Fruit fly (Drosophila melanogaster) whole organism, prepupa: ENCODE measurements around the gene CG14036.

ENCODE experiments used
- Blimp-1 ChIP-seq: fragments of 200-800 bp; sonication (Bioruptor generic); optimal IDR thresholded peaks from 3 replicates; lab custom pipeline; 2017; ENCODE audit warnings: missing biosample characterization, missing genetic modification characterization, mild to moderate bottlenecking, moderate library complexity, missing genetic modification reagents
- CG10631 ChIP-seq: fragments of 200-800 bp; sonication (Bioruptor generic); optimal IDR thresholded peaks from 2 replicates; lab custom pipeline; 2016; ENCODE audit warnings: missing biosample characterization, missing genetic modification characterization
- CG10669 ChIP-seq: fragments of 200-800 bp; sonication (Bioruptor generic); optimal IDR thresholded peaks from 3 replicates; lab custom pipeline; 2018; ENCODE audit warnings: missing biosample characterization, mild to moderate bottlenecking, missing genetic modification characterization, moderate library complexity
- CG11294 ChIP-seq: fragments of 200-800 bp; sonication (Bioruptor generic); IDR thresholded peaks from 2 replicates; pipeline ENCODE4 v1.3.6; 2022; ENCODE audit warnings: missing biosample characterization, missing genetic modification characterization
- CG11762 ChIP-seq: fragments of 200-800 bp; sonication (Bioruptor generic); optimal IDR thresholded peaks from 3 replicates; lab custom pipeline; 2016; ENCODE audit warnings: missing biosample characterization, missing genetic modification characterization; ENCODE audit not compliant: insufficient read depth
- CG11902 ChIP-seq: fragments of 200-800 bp; sonication (Bioruptor generic); optimal IDR thresholded peaks from 3 replicates; lab custom pipeline; 2016; ENCODE audit warnings: missing biosample characterization, missing genetic modification characterization
- CG1621 ChIP-seq: fragments of 200-800 bp; sonication (Bioruptor generic); optimal IDR thresholded peaks from 3 replicates; lab custom pipeline; 2018; ENCODE audit warnings: missing biosample characterization, mild to moderate bottlenecking, missing genetic modification characterization
- CG16779 ChIP-seq: fragments of 200-800 bp; sonication (Bioruptor generic); optimal IDR thresholded peaks from 3 replicates; lab custom pipeline; 2017; ENCODE audit warnings: missing biosample characterization, mild to moderate bottlenecking, missing genetic modification characterization
- CG3032 ChIP-seq: fragments of 200-800 bp; optimal IDR thresholded peaks from 2 replicates; lab custom pipeline; 2019; ENCODE audit warnings: missing biosample characterization, mild to moderate bottlenecking, missing genetic modification characterization, moderate library complexity
- CG31627 ChIP-seq: fragments of 200-800 bp; sonication (Bioruptor generic); optimal IDR thresholded peaks from 3 replicates; lab custom pipeline; 2016; ENCODE audit warnings: missing biosample characterization, missing genetic modification characterization
- CG3919 ChIP-seq: fragments of 200-800 bp; sonication (Bioruptor generic); optimal IDR thresholded peaks from 3 replicates; lab custom pipeline; 2016; ENCODE audit warnings: missing biosample characterization, missing genetic modification characterization
- CG4318 ChIP-seq: fragments of 200-800 bp; sonication (Bioruptor generic); optimal IDR thresholded peaks from 3 replicates; lab custom pipeline; 2017; ENCODE audit warnings: missing biosample characterization, mild to moderate bottlenecking, missing genetic modification characterization
- CG6276 ChIP-seq: fragments of 200-800 bp; sonication (Bioruptor generic); optimal IDR thresholded peaks from 2 replicates; lab custom pipeline; 2017; ENCODE audit warnings: missing biosample characterization, mild to moderate bottlenecking, missing genetic modification characterization
- CG6792 ChIP-seq: fragments of 200-800 bp; sonication (Bioruptor generic); optimal IDR thresholded peaks from 3 replicates; lab custom pipeline; 2016; ENCODE audit warnings: missing biosample characterization, missing genetic modification characterization
- CG6808 ChIP-seq: fragments of 200-800 bp; sonication (Bioruptor generic); optimal IDR thresholded peaks from 3 replicates; lab custom pipeline; 2017; ENCODE audit warnings: missing biosample characterization, missing genetic modification characterization, mild to moderate bottlenecking, moderate library complexity, missing genetic modification reagents
- CG6854 ChIP-seq: fragments of 200-800 bp; sonication (Bioruptor generic); optimal IDR thresholded peaks from 2 replicates; lab custom pipeline; 2017; ENCODE audit warnings: missing biosample characterization, mild to moderate bottlenecking, missing genetic modification characterization
- CG7368 ChIP-seq: fragments of 200-800 bp; sonication (Bioruptor generic); optimal IDR thresholded peaks from 3 replicates; lab custom pipeline; 2016; ENCODE audit warnings: missing biosample characterization, missing genetic modification characterization
- CG8119 ChIP-seq: fragments of 200-800 bp; sonication (Bioruptor generic); IDR thresholded peaks from 3 replicates; pipeline ENCODE4 v1.3.6; 2022; ENCODE audit warnings: missing biosample characterization, missing genetic modification characterization
- CG8319 ChIP-seq: fragments of 200-800 bp; sonication (Bioruptor generic); optimal IDR thresholded peaks from 3 replicates; lab custom pipeline; 2016; ENCODE audit warnings: missing biosample characterization, missing genetic modification characterization
- CG8632 ChIP-seq: fragments of 200-800 bp; sonication (Bioruptor generic); optimal IDR thresholded peaks from 3 replicates; lab custom pipeline; 2016; ENCODE audit warnings: missing biosample characterization, missing genetic modification characterization
- CG9139 ChIP-seq: fragments of 200-800 bp; sonication (Bioruptor generic); optimal IDR thresholded peaks from 3 replicates; lab custom pipeline; 2017; ENCODE audit warnings: missing biosample characterization, mild to moderate bottlenecking, missing genetic modification characterization
- Eip75B ChIP-seq: fragments of 200-800 bp; sonication (Bioruptor generic); optimal IDR thresholded peaks from 3 replicates; lab custom pipeline; 2016; ENCODE audit warnings: missing biosample characterization, missing genetic modification characterization
- Eip93F ChIP-seq: fragments of 200-800 bp; sonication (Bioruptor generic); optimal IDR thresholded peaks from 2 replicates; lab custom pipeline; 2016; ENCODE audit warnings: missing biosample characterization, mild to moderate bottlenecking, missing genetic modification characterization
- Ets21C ChIP-seq: fragments of 200-800 bp; sonication (Bioruptor generic); optimal IDR thresholded peaks from 3 replicates; lab custom pipeline; 2016; ENCODE audit warnings: missing biosample characterization, missing genetic modification characterization
- Ets96B ChIP-seq: fragments of 200-800 bp; optimal IDR thresholded peaks from 2 replicates; lab custom pipeline; 2019; ENCODE audit warnings: missing biosample characterization, mild to moderate bottlenecking, missing genetic modification characterization, moderate library complexity
- Gug ChIP-seq: fragments of 200-800 bp; sonication (Bioruptor generic); IDR thresholded peaks from 2 replicates; pipeline ENCODE4 v1.3.6; 2022; ENCODE audit warnings: missing biosample characterization, missing genetic modification characterization
- Hr39 ChIP-seq: fragments of 200-800 bp; sonication (Bioruptor generic); optimal IDR thresholded peaks from 2 replicates; lab custom pipeline; 2016; ENCODE audit warnings: missing biosample characterization, missing genetic modification characterization
- Hr4 ChIP-seq: fragments of 200-800 bp; sonication (Bioruptor generic); optimal IDR thresholded peaks from 3 replicates; lab custom pipeline; 2016; ENCODE audit warnings: missing biosample characterization, missing genetic modification characterization
- Lpt ChIP-seq: fragments of 200-800 bp; sonication (Bioruptor generic); optimal IDR thresholded peaks from 3 replicates; lab custom pipeline; 2016; ENCODE audit warnings: missing biosample characterization, missing genetic modification characterization
- Met ChIP-seq: fragments of 200-800 bp; sonication (Bioruptor generic); optimal IDR thresholded peaks from 3 replicates; lab custom pipeline; 2016; ENCODE audit warnings: missing biosample characterization, missing genetic modification characterization
- OdsH ChIP-seq: fragments of 200-800 bp; sonication (Bioruptor generic); optimal IDR thresholded peaks from 3 replicates; lab custom pipeline; 2016; ENCODE audit warnings: missing biosample characterization, missing genetic modification characterization
- Smox ChIP-seq: fragments of 200-800 bp; sonication (Bioruptor generic); optimal IDR thresholded peaks from 3 replicates; lab custom pipeline; 2016; ENCODE audit warnings: missing biosample characterization, missing genetic modification characterization
- achi ChIP-seq: fragments of 200-800 bp; sonication (Bioruptor generic); optimal IDR thresholded peaks from 3 replicates; lab custom pipeline; 2016; ENCODE audit warnings: missing biosample characterization, missing genetic modification characterization
- cyc ChIP-seq: fragments of 200-800 bp; sonication (Bioruptor generic); optimal IDR thresholded peaks from 3 replicates; lab custom pipeline; 2016; ENCODE audit warnings: missing biosample characterization, missing genetic modification characterization
- dac ChIP-seq: fragments of 200-800 bp; sonication (Bioruptor generic); optimal IDR thresholded peaks from 2 replicates; lab custom pipeline; 2017; ENCODE audit warnings: missing biosample characterization, mild to moderate bottlenecking, missing genetic modification characterization
- dsx ChIP-seq: fragments of 200-800 bp; optimal IDR thresholded peaks from 3 replicates; lab custom pipeline; 2019; ENCODE audit warnings: missing biosample characterization, mild to moderate bottlenecking, missing genetic modification characterization, moderate library complexity; ENCODE audit not compliant: poor library complexity, severe bottlenecking
- eg ChIP-seq: fragments of 200-800 bp; sonication (Bioruptor generic); IDR thresholded peaks from 3 replicates; pipeline ENCODE4 v1.3.6; 2022; ENCODE audit warnings: missing biosample characterization, missing genetic modification characterization
- esn ChIP-seq: fragments of 200-800 bp; sonication (Bioruptor generic); optimal IDR thresholded peaks from 2 replicates; lab custom pipeline; 2016; ENCODE audit warnings: missing biosample characterization, mild to moderate bottlenecking, missing genetic modification characterization, moderate library complexity
- fd59A ChIP-seq: fragments of 200-800 bp; sonication (Bioruptor generic); optimal IDR thresholded peaks from 2 replicates; lab custom pipeline; 2017; ENCODE audit warnings: missing biosample characterization, mild to moderate bottlenecking, missing genetic modification characterization, missing genetic modification reagents
- fd85E ChIP-seq: fragments of 200-800 bp; sonication (Bioruptor generic); optimal IDR thresholded peaks from 3 replicates; lab custom pipeline; 2016; ENCODE audit warnings: missing biosample characterization, missing genetic modification characterization
- fkh ChIP-seq: fragments of 200-800 bp; sonication (Bioruptor generic); optimal IDR thresholded peaks from 3 replicates; lab custom pipeline; 2017; ENCODE audit warnings: missing biosample characterization, mild to moderate bottlenecking, missing genetic modification characterization, moderate library complexity
- lz ChIP-seq: fragments of 200-800 bp; sonication (Bioruptor generic); optimal IDR thresholded peaks from 3 replicates; lab custom pipeline; 2016; ENCODE audit warnings: missing biosample characterization, missing genetic modification characterization
- net ChIP-seq: fragments of 200-800 bp; sonication (Bioruptor generic); optimal IDR thresholded peaks from 3 replicates; lab custom pipeline; 2016; ENCODE audit warnings: missing biosample characterization, missing genetic modification characterization
- pdm3 ChIP-seq: fragments of 200-800 bp; sonication (Bioruptor generic); optimal IDR thresholded peaks from 3 replicates; lab custom pipeline; 2016; ENCODE audit warnings: missing biosample characterization, missing genetic modification characterization
- salr ChIP-seq, 2 experiments: fragments of 200-800 bp; sonication (Bioruptor generic); optimal IDR thresholded peaks; 3 replicates each; lab custom pipeline; 2016 to 2018; ENCODE audit warnings: missing biosample characterization in 2 of 2, missing genetic modification characterization in 2 of 2, mild to moderate bottlenecking in 1 of 2
- spab ChIP-seq: fragments of 200-800 bp; sonication (Bioruptor generic); optimal IDR thresholded peaks from 2 replicates; lab custom pipeline; 2017; ENCODE audit warnings: missing biosample characterization, mild to moderate bottlenecking, missing genetic modification characterization, missing genetic modification reagents
- ss ChIP-seq, 2 experiments: fragments of 200-800 bp; sonication (Bioruptor generic); optimal IDR thresholded peaks; 2 replicates in 1 of 2; 3 replicates in 1 of 2; lab custom pipeline; 2017 to 2018; ENCODE audit warnings: mild to moderate bottlenecking in 2 of 2, missing biosample characterization in 2 of 2, missing genetic modification characterization in 2 of 2, moderate library complexity in 1 of 2
- svp ChIP-seq: fragments of 200-800 bp; sonication (Bioruptor generic); peaks from one replicate; lab custom pipeline; 2016; ENCODE audit warnings: missing biosample characterization, missing genetic modification characterization
- vri ChIP-seq: fragments of 200-800 bp; sonication (Bioruptor generic); optimal IDR thresholded peaks from 3 replicates; lab custom pipeline; 2016; ENCODE audit warnings: missing biosample characterization, mild to moderate bottlenecking, missing genetic modification characterization

Gene CG14036

DNA sequence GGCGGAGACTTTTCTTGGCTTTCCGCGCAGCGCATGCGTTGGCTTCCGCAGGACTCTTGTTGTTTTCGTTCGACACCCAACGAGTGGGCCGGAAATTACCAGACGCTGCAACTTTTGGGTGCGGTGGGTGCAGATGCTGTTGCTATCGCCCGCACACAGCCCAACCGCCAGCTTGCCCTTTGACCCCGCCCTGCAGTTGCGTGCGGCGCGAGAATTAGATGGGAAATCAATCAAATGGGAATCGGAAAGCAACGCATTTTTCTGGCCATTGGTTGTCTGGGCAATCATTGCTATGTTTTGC, 49.4 kb downstream of the CG14036 start:
- TF ChIP-seq OdsH (no peak), CG6792 (no peak), lz (GFP tag; lab: Kevin White, UChicago) (no peak), CG1621 (tag; lab: Kevin White, UChicago) (no peak)

DNA sequence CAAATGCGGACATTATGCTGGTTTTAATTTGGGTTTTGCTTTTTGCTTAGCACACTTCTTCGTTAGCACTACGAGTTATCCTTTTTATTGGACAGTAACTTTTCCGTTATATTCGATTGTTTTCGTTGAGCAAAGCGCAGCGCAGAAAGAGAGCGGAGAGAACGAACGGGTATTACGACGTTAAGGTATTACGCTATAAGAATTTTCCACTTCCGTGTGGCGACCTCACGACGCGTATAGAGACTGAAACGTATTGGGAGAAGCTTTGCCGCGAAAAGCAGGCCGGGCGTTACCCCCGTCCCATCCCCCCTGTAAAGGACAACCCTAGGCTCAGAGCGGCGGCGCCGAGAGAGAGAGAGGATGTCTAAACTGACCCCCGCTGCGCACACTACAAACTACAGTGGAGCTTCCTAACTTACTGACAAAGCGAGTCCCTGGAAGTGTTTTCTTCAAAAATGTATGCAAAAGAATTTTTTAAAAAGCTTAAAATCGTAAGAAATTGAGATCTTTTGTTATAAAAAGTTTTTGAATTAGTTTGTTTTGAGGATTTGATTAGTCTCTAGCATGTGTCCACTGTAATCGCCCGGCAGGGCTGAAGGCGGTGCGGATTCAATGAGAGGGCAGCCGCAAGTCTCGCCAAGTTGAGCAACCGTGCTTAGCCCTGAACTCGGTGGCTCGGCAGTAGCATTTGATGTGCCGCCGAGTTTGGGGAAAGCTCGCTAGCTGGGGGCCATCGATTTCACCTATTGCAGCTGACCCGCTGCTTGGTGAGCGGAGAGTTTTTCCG, 49.9 kb downstream of the CG14036 start:
- TF ChIP-seq dac (GFP tag; lab: Kevin White, UChicago): peak; percentile 60
- peak; percentile 87 for TF ChIP-seq CG7368 (GFP tag; lab: Kevin White, UChicago)
- TF ChIP-seq CG10669 (GFP tag; lab: Kevin White, UChicago): peak; percentile 89
- TF ChIP-seq CG8632 (GFP tag; lab: Kevin White, UChicago): peak; percentile 81
- TF ChIP-seq pdm3 (GFP tag; lab: Kevin White, UChicago): peak; percentile 91
- peak; percentile 85 to 87 for TF ChIP-seq ss (GFP tag; optimal IDR thresholded peaks at IDR 0.05; lab: Kevin White, UChicago)
- TF ChIP-seq vri (GFP tag; lab: Kevin White, UChicago): peak; percentile 73
- TF ChIP-seq salr (GFP tag; optimal IDR thresholded peaks at IDR 0.05; lab: Kevin White, UChicago): peak; percentile 80 to 82
- peak; percentile 91 for TF ChIP-seq Hr4 (GFP tag; lab: Kevin White, UChicago)
- peak; percentile 72 for TF ChIP-seq Eip93F (GFP tag; lab: Kevin White, UChicago)
- TF ChIP-seq CG3032 (tag; lab: Kevin White, UChicago): peak; percentile 88
- peak; percentile 88 for TF ChIP-seq dsx (GFP tag; lab: Kevin White, UChicago)
- peak; percentile 89 for TF ChIP-seq eg (GFP tag; lab: Robert Waterston, UW)
- TF ChIP-seq CG9139 (GFP tag; lab: Kevin White, UChicago): peak; percentile 76
- TF ChIP-seq CG6808: peak; percentile 82
- TF ChIP-seq CG11294: peak; percentile 89
- TF ChIP-seq Blimp-1 (GFP tag; lab: Kevin White, UChicago): peak; percentile 47
- TF ChIP-seq CG11902 (GFP tag; lab: Kevin White, UChicago): peak; percentile 76
- TF ChIP-seq svp (GFP tag; lab: Kevin White, UChicago): peak; percentile 94
- peak; percentile 86 for TF ChIP-seq Gug (GFP tag; lab: Robert Waterston, UW)
- peak; percentile 80 for TF ChIP-seq CG16779
- TF ChIP-seq fd59A (GFP tag; lab: Kevin White, UChicago): peak; percentile 81
- peak; percentile 83 for TF ChIP-seq CG11762 (GFP tag; lab: Kevin White, UChicago)
- peak; percentile 88 for TF ChIP-seq CG8119 (GFP tag; lab: Robert Waterston, UW)
- TF ChIP-seq Lpt (GFP tag; lab: Kevin White, UChicago): peak; percentile 69
- peak; percentile 86 for TF ChIP-seq CG8319
- TF ChIP-seq cyc: peak; percentile 88
- TF ChIP-seq CG3919: peak; percentile 91
- TF ChIP-seq Ets21C (GFP tag; lab: Kevin White, UChicago): peak; percentile 82
- peak; percentile 90 for TF ChIP-seq CG10631
- TF ChIP-seq achi: peak; percentile 91
- TF ChIP-seq Met (GFP tag; lab: Kevin White, UChicago): peak; percentile 87
- peak; percentile 29 for TF ChIP-seq CG6854 (GFP tag; lab: Kevin White, UChicago)
- TF ChIP-seq CG6276 (GFP tag; lab: Kevin White, UChicago): peak; percentile 74
- peak; percentile 91 for TF ChIP-seq Hr39 (GFP tag; lab: Kevin White, UChicago)
- peak; percentile 87 for TF ChIP-seq net (GFP tag; lab: Kevin White, UChicago)
- TF ChIP-seq Eip75B (GFP tag; lab: Kevin White, UChicago): peak; percentile 88
- TF ChIP-seq CG4318: no peak
- peak; percentile 82 for TF ChIP-seq spab (GFP tag; lab: Kevin White, UChicago)
- TF ChIP-seq fd85E (GFP tag; lab: Kevin White, UChicago): peak; percentile 56
- peak; percentile 91 for TF ChIP-seq esn (GFP tag; lab: Kevin White, UChicago)
- TF ChIP-seq fkh (GFP tag; lab: Kevin White, UChicago): peak; percentile 58
- peak; percentile 84 for TF ChIP-seq Smox (GFP tag; lab: Kevin White, UChicago)
- TF ChIP-seq CG31627: peak; percentile 90
- TF ChIP-seq Ets96B (tag; lab: Kevin White, UChicago): peak; percentile 90
- TF ChIP-seq OdsH: peak; percentile 90
